Worm (Caenorhabditis elegans) whole organism, L2 larva: ENCODE results near the gene nhr-8.

Experiments
- ama-1 ChIP-seq: fragments of 150-350 bp; optimal IDR thresholded peaks from 2 replicates; lab custom pipeline; 2018; ENCODE audit warnings: inconsistent platforms
- elt-1 ChIP-seq: fragments of 150-350 bp; optimal IDR thresholded peaks from 2 replicates; lab custom pipeline; 2014; ENCODE audit warnings: missing biosample characterization, missing genetic modification characterization
- lsy-2 ChIP-seq, 2 experiments: fragments of 150-350 bp in 1 of 2; sonication (generic microtip) in 1 of 2; optimal IDR thresholded peaks; 2 replicates each; lab custom pipeline; 2014 to 2017; ENCODE audit warnings: missing biosample characterization in 2 of 2, missing genetic modification characterization in 2 of 2
- mab-5 ChIP-seq: fragments of 150-350 bp; optimal IDR thresholded peaks from 2 replicates; lab custom pipeline; 2014; ENCODE audit warnings: missing biosample characterization, missing genetic modification characterization
- nhr-11 ChIP-seq: fragments of 150-350 bp; optimal IDR thresholded peaks from 2 replicates; lab custom pipeline; 2014; ENCODE audit warnings: missing biosample characterization, missing genetic modification characterization
- nhr-12 ChIP-seq: fragments of 150-350 bp; optimal IDR thresholded peaks from 2 replicates; lab custom pipeline; 2014; ENCODE audit warnings: missing biosample characterization, missing genetic modification characterization
- nhr-21 ChIP-seq: fragments of 150-350 bp; optimal IDR thresholded peaks from 2 replicates; lab custom pipeline; 2014; ENCODE audit warnings: missing biosample characterization, missing genetic modification characterization
- nhr-23 ChIP-seq: fragments of 150-350 bp; optimal IDR thresholded peaks from 2 replicates; lab custom pipeline; 2014; ENCODE audit warnings: missing biosample characterization, missing genetic modification reagents, missing genetic modification characterization
- nhr-6 ChIP-seq: fragments of 150-350 bp; optimal IDR thresholded peaks from 2 replicates; lab custom pipeline; 2014; ENCODE audit warnings: missing biosample characterization, missing genetic modification characterization
- nhr-77 ChIP-seq: fragments of 150-350 bp; optimal IDR thresholded peaks from 2 replicates; lab custom pipeline; 2014; ENCODE audit warnings: missing biosample characterization, missing genetic modification characterization
- snpc-4 ChIP-seq: fragments of 150-350 bp; optimal IDR thresholded peaks from 2 replicates; lab custom pipeline; 2014; ENCODE audit warnings: missing biosample characterization, missing genetic modification characterization
- unc-39 ChIP-seq: fragments of 150-350 bp; optimal IDR thresholded peaks from 2 replicates; lab custom pipeline; 2014; ENCODE audit warnings: missing biosample characterization, missing genetic modification characterization
- unc-62 ChIP-seq: fragments of 150-350 bp; optimal IDR thresholded peaks from 2 replicates; lab custom pipeline; 2014; ENCODE audit warnings: missing biosample characterization, missing genetic modification reagents, missing genetic modification characterization

DNA sequence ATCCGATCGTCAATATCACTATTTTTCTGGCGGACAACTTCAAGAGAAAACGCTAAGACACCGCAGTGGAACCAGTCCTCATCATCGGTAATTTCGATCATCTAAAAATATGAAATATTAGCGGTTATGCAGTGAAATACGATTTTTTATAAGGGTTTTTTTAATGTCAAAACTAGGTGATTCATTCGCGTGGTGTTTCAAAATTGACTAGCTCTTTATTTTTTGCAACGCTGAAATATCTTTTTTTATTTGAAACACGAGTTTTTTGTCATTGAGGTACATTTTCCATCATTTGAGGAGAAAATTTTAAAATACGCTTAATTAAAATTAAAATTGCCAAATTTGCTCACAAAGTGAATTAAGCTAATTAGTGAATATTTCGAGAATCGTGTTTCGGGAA lies 48.7 kb downstream of the nhr-8 start, which contains the start of gene dsb-3:
- TF ChIP-seq snpc-4, result no peak
- TF ChIP-seq nhr-21, result no peak
- no peak for TF ChIP-seq nhr-11 (tag; lab: Kevin White, UChicago)
- no peak for TF ChIP-seq nhr-6
- no peak for TF ChIP-seq nhr-77
- TF ChIP-seq nhr-23 (tag; lab: Kevin White, UChicago), result no peak
- TF ChIP-seq ama-1, result no peak
- TF ChIP-seq mab-5, result no peak
- no peak for TF ChIP-seq unc-62 (GFP tag; lab: Kevin White, UChicago)
- TF ChIP-seq unc-39 (tag; lab: Kevin White, UChicago), result no peak
- TF ChIP-seq nhr-12 (tag; lab: Kevin White, UChicago), result no peak
- no peak for TF ChIP-seq elt-1 (tag; lab: Kevin White, UChicago)
- no peak for TF ChIP-seq lsy-2 (tag; optimal IDR thresholded peaks at IDR 0.05; lab: Kevin White, UChicago)
